Fruit fly (Drosophila melanogaster): ENCODE measurements around the gene CG7970.

The CG7970 gene

DNA sequence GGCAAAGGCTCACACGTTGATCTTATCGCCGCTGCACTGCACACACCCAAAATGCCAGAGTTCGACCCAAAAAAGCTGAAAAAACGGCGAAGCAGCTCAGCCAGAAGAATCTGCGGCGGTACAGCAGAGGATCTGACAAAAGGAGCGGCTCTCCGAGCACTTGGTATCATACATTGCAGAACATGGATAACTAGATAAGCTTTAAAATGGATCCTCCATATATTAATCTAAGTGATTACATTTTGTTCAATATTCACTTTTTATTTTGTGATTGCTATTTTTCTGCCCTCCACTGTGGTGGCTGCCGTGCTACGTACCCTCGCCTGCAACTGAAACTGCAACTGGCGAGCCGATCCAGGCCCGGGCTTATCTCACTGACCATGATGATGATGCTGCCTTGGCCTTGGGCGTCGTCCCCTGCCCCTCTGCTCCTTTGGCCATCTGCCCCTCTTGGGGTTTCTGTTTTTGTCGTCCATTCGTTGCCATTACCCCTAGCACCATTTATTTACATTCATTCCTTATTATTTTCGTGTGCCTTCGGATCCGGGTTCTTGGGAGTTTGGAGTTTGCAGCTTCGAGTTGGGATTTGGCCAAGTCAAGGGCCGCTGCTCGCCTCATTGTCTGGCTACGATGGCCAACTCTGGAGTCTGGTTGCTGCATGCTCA, 39.7 kb downstream of the CG7970 start:
- TF ChIP-seq ttk (optimal IDR thresholded peaks at IDR 0.05) (no peak), Sin3A (optimal IDR thresholded peaks at IDR 0.05) (no peak), psq (optimal IDR thresholded peaks at IDR 0.05) (no peak)

DNA sequence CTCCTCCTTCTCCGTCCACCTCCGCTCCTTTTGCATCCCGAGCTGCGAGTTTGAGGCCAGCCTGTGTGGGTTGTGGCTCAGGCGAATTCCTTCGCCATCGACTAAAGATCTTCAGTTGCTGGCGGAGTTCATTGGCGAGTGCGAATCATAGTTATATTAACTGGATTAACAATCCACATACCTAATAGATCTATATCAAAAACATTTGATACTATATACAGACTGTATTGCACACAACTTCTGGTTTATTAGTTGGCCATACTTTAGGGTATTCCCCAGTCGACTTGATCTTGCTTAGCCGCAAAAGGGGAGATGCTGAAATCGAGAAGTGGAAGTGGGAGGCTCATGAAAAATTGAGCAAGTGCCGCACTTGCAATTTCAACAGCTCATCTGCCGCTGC, 40.3 kb downstream of the CG7970 start:
- TF ChIP-seq insv (optimal IDR thresholded peaks at IDR 0.05), result no peak
- TF ChIP-seq h (optimal IDR thresholded peaks at IDR 0.05), result no peak
- TF ChIP-seq ttk (optimal IDR thresholded peaks at IDR 0.05), result no peak
- TF ChIP-seq Sin3A (optimal IDR thresholded peaks at IDR 0.05), result no peak
- no peak for TF ChIP-seq Myc (optimal IDR thresholded peaks at IDR 0.05)
- no peak for TF ChIP-seq psq (optimal IDR thresholded peaks at IDR 0.05)

DNA sequence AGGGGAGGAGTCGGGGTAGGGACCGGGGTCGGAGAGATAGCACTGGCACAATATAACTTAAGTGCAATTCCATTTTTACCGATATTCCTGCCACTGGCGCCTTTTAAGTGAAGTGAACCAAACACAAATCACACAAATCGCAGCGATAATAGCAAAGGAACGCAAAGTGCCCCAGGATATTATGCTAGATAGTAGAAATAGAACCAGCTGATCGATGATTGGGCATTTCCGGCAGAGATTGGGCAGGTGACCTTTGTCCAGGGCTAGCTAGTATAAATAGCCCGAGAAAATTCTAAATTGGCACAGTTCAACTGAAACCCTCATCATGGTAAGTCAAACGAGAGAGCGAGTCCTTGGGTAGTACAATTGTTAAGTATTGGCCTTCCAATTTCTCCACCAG, 41.8 kb downstream of the CG7970 start, which contains the start of gene CG12011:
Gene CG12011 (plus strand): TSS at position 301 of the 400 bp plus-strand sequence.
- TF ChIP-seq psq (optimal IDR thresholded peaks at IDR 0.05), result no peak
- no peak for TF ChIP-seq h (optimal IDR thresholded peaks at IDR 0.05)
- no peak for TF ChIP-seq ttk (optimal IDR thresholded peaks at IDR 0.05)
- no peak for TF ChIP-seq insv (optimal IDR thresholded peaks at IDR 0.05)
- TF ChIP-seq Myc (optimal IDR thresholded peaks at IDR 0.05), result no peak
- TF ChIP-seq Sin3A (optimal IDR thresholded peaks at IDR 0.05), result no peak

DNA sequence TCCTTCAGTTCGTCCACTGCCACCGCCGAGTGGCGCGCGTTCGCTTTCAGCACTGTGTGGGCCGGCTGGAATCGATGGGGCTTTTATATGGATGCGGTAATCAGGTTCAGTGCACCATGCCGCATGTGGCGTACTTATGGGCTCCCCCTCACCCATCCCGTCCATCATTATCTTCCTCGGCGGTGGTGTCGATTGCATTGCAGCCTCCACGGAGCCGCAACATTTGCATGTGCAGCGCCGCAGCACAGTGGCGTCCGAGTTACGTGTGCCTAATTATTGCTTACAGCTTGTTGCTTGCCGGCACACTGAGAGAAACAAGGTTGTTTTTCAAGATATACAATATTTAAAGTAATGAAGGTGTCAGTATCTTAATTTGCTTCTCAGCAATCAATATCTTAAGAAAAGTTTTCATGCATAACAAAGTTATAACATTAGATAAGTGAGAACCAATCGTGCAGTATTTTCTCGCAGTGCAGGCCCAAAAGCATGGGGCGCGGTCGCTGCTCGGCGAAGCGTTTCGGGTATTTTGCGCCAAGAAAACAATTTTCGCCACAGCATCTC, 49.9 kb downstream of the CG7970 start, which contains the start of gene CG13931:
Gene CG13931 (minus strand): TSS at position 41 of the 561 bp plus-strand sequence.
- no peak for TF ChIP-seq h (optimal IDR thresholded peaks at IDR 0.05)
- no peak for TF ChIP-seq Myc (optimal IDR thresholded peaks at IDR 0.05)
- TF ChIP-seq Sin3A (optimal IDR thresholded peaks at IDR 0.05), result no peak
- no peak for TF ChIP-seq insv (optimal IDR thresholded peaks at IDR 0.05)
- no peak for TF ChIP-seq psq (optimal IDR thresholded peaks at IDR 0.05)
- TF ChIP-seq ttk (optimal IDR thresholded peaks at IDR 0.05), result no peak
